Fruit fly (Drosophila melanogaster) whole organism: ENCODE measurements around the gene Or22b.

ENCODE experiments used
- EcR ChIP-seq, 2 experiments: fragments of >200 bp; optimal IDR thresholded peaks; 2 replicates each; lab custom pipeline; 2017; ENCODE audit warnings: missing biosample characterization in 2 of 2, missing genetic modification characterization in 2 of 2, missing genetic modification reagents in 2 of 2
- psq ChIP-seq: fragments of >200 bp; optimal IDR thresholded peaks from 2 replicates; lab custom pipeline; 2017

DNA sequence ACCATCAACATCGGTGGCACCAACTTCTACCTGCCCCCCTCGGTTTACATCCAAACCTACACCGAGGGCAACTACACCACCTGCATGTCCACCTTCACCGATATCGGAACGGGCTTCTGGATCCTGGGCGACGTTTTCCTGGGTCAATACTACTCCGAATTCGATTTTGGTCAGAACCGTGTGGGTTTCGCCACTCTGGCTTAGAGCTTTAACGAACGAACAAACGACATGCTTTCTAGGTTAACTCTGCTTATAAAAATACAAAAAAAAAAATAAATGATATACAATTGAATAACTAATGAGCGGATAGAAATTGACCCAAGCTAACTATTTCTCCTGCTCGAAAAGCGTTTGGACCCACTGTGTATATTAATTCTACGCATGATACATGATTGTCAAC is 27.3 kb upstream of the Or22b start, which contains the start of gene CG31926:
- TF ChIP-seq psq (lab: Kevin White, UChicago) (no peak), EcR (GFP tag; optimal IDR thresholded peaks at IDR 0.05; lab: Kevin White, UChicago) (no peak)
